Worm (Caenorhabditis elegans): ENCODE results near the gene otpl-5.

DNA sequence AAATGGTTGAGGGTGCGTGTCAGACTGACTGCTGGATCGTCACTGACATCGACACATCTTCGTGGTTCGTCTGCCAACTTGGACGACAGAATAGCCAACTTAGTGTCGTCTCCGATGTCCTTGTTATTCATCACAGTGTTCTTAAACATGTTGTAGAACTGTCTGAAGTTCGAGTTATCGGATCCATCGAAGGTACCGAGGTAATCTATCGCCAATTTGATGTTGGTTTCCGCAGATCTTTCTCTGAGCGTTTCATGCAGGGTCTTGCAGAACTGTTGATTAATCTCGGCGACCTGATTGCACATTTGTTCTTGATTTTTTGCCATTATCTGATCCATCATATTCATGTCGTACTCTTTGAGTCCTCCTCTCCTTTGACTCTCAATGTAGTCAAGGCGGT, 48.0 kb upstream of the otpl-5 start:
- no peak for TF ChIP-seq him-1 (tag; optimal IDR thresholded peaks at IDR 0.05)
- no peak for TF ChIP-seq W03F9.2 (tag; optimal IDR thresholded peaks at IDR 0.05)
- no peak for TF ChIP-seq dao-5 (tag; optimal IDR thresholded peaks at IDR 0.05)

Data from whole organism, L4/young adult.